Fruit fly (Drosophila melanogaster): ENCODE results near the gene CG14736.

The CG14736 gene

DNA sequence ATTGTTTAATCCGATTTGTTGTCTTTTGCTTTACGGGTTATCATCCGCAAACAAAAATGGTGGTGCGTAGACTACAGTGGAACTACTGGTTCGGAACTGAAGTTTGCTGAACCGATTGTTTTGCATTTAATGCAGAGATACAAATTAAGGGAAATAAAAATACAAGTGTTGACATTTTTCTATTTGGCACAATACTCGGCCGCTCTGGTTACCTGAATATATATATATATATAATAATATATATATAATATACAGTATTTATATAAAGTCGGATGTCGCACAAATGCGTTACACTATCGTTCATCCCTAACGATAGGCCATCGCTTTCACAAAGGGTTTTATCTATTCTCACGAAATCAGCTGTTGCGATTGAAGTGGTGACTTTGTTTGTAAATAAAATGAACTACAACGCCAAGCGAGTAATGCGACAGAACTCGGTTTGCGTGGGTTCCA, 23.5 kb upstream of the CG14736 start, which contains the start of the genes DCAF12 and Spt3 (continued):
- TF ChIP-seq ap (GFP tag; IDR thresholded peaks at IDR 0.05) (no peak), p53 (GFP tag; optimal IDR thresholded peaks at IDR 0.05) (no peak), CG11504 (tag; optimal IDR thresholded peaks at IDR 0.05) (peak; percentile 71), tx (GFP tag; optimal IDR thresholded peaks at IDR 0.05) (no peak), CG4360 (GFP tag; IDR thresholded peaks at IDR 0.05) (no peak), CG6683 (GFP tag; optimal IDR thresholded peaks at IDR 0.05) (no peak), CG7839 (tag; optimal IDR thresholded peaks at IDR 0.05) (no peak), Dbx (GFP tag; IDR thresholded peaks at IDR 0.05) (peak; percentile 49; the same call in 1 of the 3 replicates), wdn (GFP tag; IDR thresholded peaks at IDR 0.05) (0 out of 2 replicates have a peak, but pooled peaks have one; percentile 21), NfI (GFP tag; optimal IDR thresholded peaks at IDR 0.05) (peak; percentile 63), MBD-R2 (GFP tag; IDR thresholded peaks at IDR 0.05) (peak; percentile 92), CG10321 (GFP tag; IDR thresholded peaks at IDR 0.05) (no peak), CG34224 (GFP tag; IDR thresholded peaks at IDR 0.05; ENCODE audit: partially characterized antibody) (peak; percentile 76), CG18764 (GFP tag; optimal IDR thresholded peaks at IDR 0.05) (peak; percentile 29), Lpt (GFP tag; optimal IDR thresholded peaks at IDR 0.05) (no peak), emc (GFP tag; optimal IDR thresholded peaks at IDR 0.05) (no peak), CG6854 (GFP tag; optimal IDR thresholded peaks at IDR 0.05) (peak; percentile 20), ac (GFP tag; optimal IDR thresholded peaks at IDR 0.05) (no peak), CG16779 (GFP tag; IDR thresholded peaks at IDR 0.05) (no peak), klu (GFP tag; IDR thresholded peaks at IDR 0.05) (no peak), CG9932 (GFP tag; IDR thresholded peaks at IDR 0.05) (peak; percentile 85), pnt (GFP tag; optimal IDR thresholded peaks at IDR 0.05) (no peak), CG2889 (GFP tag; IDR thresholded peaks at IDR 0.05) (no peak), Hmx (GFP tag; optimal IDR thresholded peaks at IDR 0.05) (no peak), dan (GFP tag; IDR thresholded peaks at IDR 0.05) (no peak), ftz-f1 (GFP tag; optimal IDR thresholded peaks at IDR 0.05) (no peak), CG8765 (GFP tag; IDR thresholded peaks at IDR 0.05) (0 out of 2 replicates have a peak, but pooled peaks have one; percentile 12), rib (GFP tag; IDR thresholded peaks at IDR 0.05) (no peak), chinmo (GFP tag; IDR thresholded peaks at IDR 0.05; ENCODE audit: partially characterized antibody) (peak; percentile 81; the same call in 2 of the 4 replicates), Dp (GFP tag; optimal IDR thresholded peaks at IDR 0.05) (no peak), repo (GFP tag; optimal IDR thresholded peaks at IDR 0.05) (no peak), chif (GFP tag; optimal IDR thresholded peaks at IDR 0.05) (no peak), CG17385 (GFP tag; optimal IDR thresholded peaks at IDR 0.05) (no peak), toy (GFP tag; IDR thresholded peaks at IDR 0.05) (no peak), mam (GFP tag; optimal IDR thresholded peaks at IDR 0.05) (no peak), CG8478 (optimal IDR thresholded peaks at IDR 0.05) (no peak), sob (GFP tag; IDR thresholded peaks at IDR 0.05) (peak; percentile 43; the same call in 1 of the 2 replicates), CG3995 (GFP tag; optimal IDR thresholded peaks at IDR 0.05) (peak; percentile 27), CG4707 (GFP tag; optimal IDR thresholded peaks at IDR 0.05) (no peak), gsb (GFP tag; IDR thresholded peaks at IDR 0.05) (no peak), H2.0 (GFP tag; IDR thresholded peaks at IDR 0.05) (0 out of 2 replicates have a peak, but pooled peaks have one; percentile 23), dysf (GFP tag; IDR thresholded peaks at IDR 0.05) (0 out of 3 replicates have a peak, but pooled peaks have one; percentile 50), CG15601 (tag; optimal IDR thresholded peaks at IDR 0.05) (peak; percentile 64), CG11723 (GFP tag; optimal IDR thresholded peaks at IDR 0.05) (no peak), luna (GFP tag; optimal IDR thresholded peaks at IDR 0.05) (no peak), vnd (GFP tag; IDR thresholded peaks at IDR 0.05; ENCODE audit: partially characterized antibody) (peak; percentile 96), cad (GFP tag; optimal IDR thresholded peaks at IDR 0.05) (no peak), CG11398 (GFP tag; optimal IDR thresholded peaks at IDR 0.05) (no peak), dpn (GFP tag; optimal IDR thresholded peaks at IDR 0.05) (peak in 1 of 2 experiments; percentile 45), zen (tag; optimal IDR thresholded peaks at IDR 0.05) (peak; percentile 63), CG1233 (GFP tag; optimal IDR thresholded peaks at IDR 0.05) (peak; percentile 48), MTF-1 (GFP tag; optimal IDR thresholded peaks at IDR 0.05; ENCODE audit: borderline replicate concordance) (no peak)
